Fruit fly (Drosophila melanogaster): ENCODE results near the gene ctrip.
A peak's percentile ranks its signal among the peaks of the same experiment; 100 is the strongest.

ctrip gene

dm6 chr3R:4821098-4821605 lies 9.3 kb upstream of the ctrip start, which contains the start of gene CG14657 (continued):
- TF ChIP-seq NC2α (GFP tag; optimal IDR thresholded peaks at IDR 0.05) (no peak), bsh (GFP tag; optimal IDR thresholded peaks at IDR 0.05) (peak in 1 of 2 experiments; percentile 7), sna (GFP tag; IDR thresholded peaks at IDR 0.05; ENCODE audit: partially characterized antibody) (peak; percentile 98), CG12071 (GFP tag; optimal IDR thresholded peaks at IDR 0.05) (no peak), HmgZ (tag; optimal IDR thresholded peaks at IDR 0.05) (peak; percentile 79), CG14710 (tag; optimal IDR thresholded peaks at IDR 0.05) (peak; percentile 49), CG32532 (GFP tag; IDR thresholded peaks at IDR 0.05) (no peak), Mes4 (GFP tag; optimal IDR thresholded peaks at IDR 0.05) (peak; percentile 8), CG2116 (GFP tag; optimal IDR thresholded peaks at IDR 0.05) (peak; percentile 88), az2 (GFP tag; optimal IDR thresholded peaks at IDR 0.05) (no peak), zen2 (GFP tag; IDR thresholded peaks at IDR 0.05; ENCODE audit: partially characterized antibody) (peak; percentile 82; the same call in 2 of the 3 replicates), CG12155 (GFP tag; optimal IDR thresholded peaks at IDR 0.05) (peak; percentile 97), CG15514 (GFP tag; optimal IDR thresholded peaks at IDR 0.05) (peak; percentile 27), CG4854 (GFP tag; optimal IDR thresholded peaks at IDR 0.05) (no peak), lbe (GFP tag; optimal IDR thresholded peaks at IDR 0.05) (peak; percentile 58), CHES-1-like (GFP tag; optimal IDR thresholded peaks at IDR 0.05) (peak; percentile 13), nom (GFP tag; optimal IDR thresholded peaks at IDR 0.05) (peak; percentile 23), CG6683 (GFP tag; optimal IDR thresholded peaks at IDR 0.05) (peak; percentile 44), MESR4 (GFP tag; optimal IDR thresholded peaks at IDR 0.05) (peak; percentile 98), hbn (GFP tag; IDR thresholded peaks at IDR 0.05; ENCODE audit: partially characterized antibody) (peak; percentile 94), dm (GFP tag; optimal IDR thresholded peaks at IDR 0.05) (no peak), ato (GFP tag; IDR thresholded peaks at IDR 0.05; ENCODE audit: partially characterized antibody) (peak; percentile 93), CG14965 (GFP tag; optimal IDR thresholded peaks at IDR 0.05; ENCODE audit: borderline replicate concordance) (no peak), unc-4 (GFP tag; IDR thresholded peaks at IDR 0.05; ENCODE audit: partially characterized antibody) (peak; percentile 97), Hey (tag; optimal IDR thresholded peaks at IDR 0.05) (no peak), CG31388 (GFP tag; optimal IDR thresholded peaks at IDR 0.05) (no peak), CG11398 (GFP tag; optimal IDR thresholded peaks at IDR 0.05) (no peak), CG13624 (GFP tag; optimal IDR thresholded peaks at IDR 0.05) (peak; percentile 14), CG17612 (GFP tag; IDR thresholded peaks at IDR 0.05) (no peak), MBD-R2 (GFP tag; IDR thresholded peaks at IDR 0.05) (peak; percentile 62), grn (GFP tag; optimal IDR thresholded peaks at IDR 0.05) (no peak), CG10543 (GFP tag; optimal IDR thresholded peaks at IDR 0.05) (peak; percentile 21), Nf-YC (tag; optimal IDR thresholded peaks at IDR 0.05) (peak; percentile 47), E2f2 (GFP tag; IDR thresholded peaks at IDR 0.05) (peak; percentile 96), CG13775 (GFP tag; optimal IDR thresholded peaks at IDR 0.05) (no peak), CG18262 (tag; optimal IDR thresholded peaks at IDR 0.05) (no peak), CG30431 (GFP tag; optimal IDR thresholded peaks at IDR 0.05) (no peak), Fer2 (tag; optimal IDR thresholded peaks at IDR 0.05) (no peak), pzg (GFP tag; optimal IDR thresholded peaks at IDR 0.05) (peak; percentile 93), CG12769 (tag; optimal IDR thresholded peaks at IDR 0.05) (peak; percentile 4), caup (GFP tag; optimal IDR thresholded peaks at IDR 0.05; ENCODE audit: severe bottlenecking) (no peak), dpn (GFP tag; optimal IDR thresholded peaks at IDR 0.05) (no peak), ap (GFP tag; IDR thresholded peaks at IDR 0.05) (no peak), slbo (GFP tag; IDR thresholded peaks at IDR 0.05) (no peak), Oli (tag; optimal IDR thresholded peaks at IDR 0.05) (no peak), CG34422 (GFP tag; IDR thresholded peaks at IDR 0.05) (peak; percentile 76; the same call in 1 of the 3 replicates), CG6791 (GFP tag; IDR thresholded peaks at IDR 0.05; ENCODE audit: partially characterized antibody) (peak; percentile 89), CG11560 (tag; IDR thresholded peaks at IDR 0.05) (no peak), CG3995 (GFP tag; optimal IDR thresholded peaks at IDR 0.05) (peak; percentile 52)
